Fruit fly (Drosophila melanogaster) S2 (cell line): Measurements from ENCODE around the gene CG33303.

Experiments used
- CG8478 ChIP-seq: fragments of >200 bp; optimal IDR thresholded peaks from 2 replicates; lab custom pipeline; 2018
- CTCF ChIP-seq, 2 experiments: fragments of >200 bp; optimal IDR thresholded peaks; 2 replicates each; lab custom pipeline; 2018

dm6 chr2L:10351130-10351529 is 24.4 kb downstream of the CG33303 start:
- TF ChIP-seq CG8478 (no peak), CTCF (optimal IDR thresholded peaks at IDR 0.05; lab: Kevin White, UChicago) (no peak)
